Fruit fly (Drosophila melanogaster) whole organism, embryonic: Measurements from ENCODE around the gene Sidpn.

Experiments used
- Abd-B ChIP-seq: fragments of 200-800 bp; sonication (Bioruptor generic); optimal IDR thresholded peaks from 2 replicates; lab custom pipeline; 2018; ENCODE audit warnings: missing biosample characterization, mild to moderate bottlenecking, missing genetic modification characterization, moderate library complexity
- Bgb ChIP-seq: fragments of 200-800 bp; sonication (Bioruptor generic); IDR thresholded peaks from 2 replicates; pipeline ENCODE4 v1.3.6; 2022; ENCODE audit warnings: missing biosample characterization, missing genetic modification characterization; ENCODE audit not compliant: partially characterized antibody
- CG11247 ChIP-seq: fragments of 200-800 bp; sonication (Bioruptor generic); IDR thresholded peaks from 2 replicates; pipeline ENCODE4 v1.3.6; 2022; ENCODE audit warnings: missing biosample characterization, missing genetic modification characterization
- CG12659 ChIP-seq: fragments of 200-800 bp; sonication (Bioruptor generic); optimal IDR thresholded peaks from 3 replicates; lab custom pipeline; 2017; ENCODE audit warnings: mild to moderate bottlenecking, missing biosample characterization, missing genetic modification reagents, missing genetic modification characterization
- CG14710 ChIP-seq: fragments of 200-800 bp; sonication (Bioruptor generic); optimal IDR thresholded peaks from 3 replicates; lab custom pipeline; 2019; ENCODE audit warnings: missing biosample characterization, mild to moderate bottlenecking, missing genetic modification characterization, moderate library complexity
- CG14965 ChIP-seq: fragments of 200-800 bp; sonication (Bioruptor generic); optimal IDR thresholded peaks from 2 replicates; lab custom pipeline; 2016; ENCODE audit warnings: missing biosample characterization, missing genetic modification characterization, borderline replicate concordance
- CG15514 ChIP-seq: fragments of 200-800 bp; sonication (Bioruptor generic); optimal IDR thresholded peaks from 3 replicates; lab custom pipeline; 2017; ENCODE audit warnings: missing biosample characterization, missing genetic modification characterization, mild to moderate bottlenecking, moderate library complexity, missing genetic modification reagents
- CG16813 ChIP-seq: fragments of 200-800 bp; sonication (Bioruptor generic); IDR thresholded peaks from 3 replicates; pipeline ENCODE4 v1.3.6; 2022; ENCODE audit warnings: missing biosample characterization, missing genetic modification characterization; ENCODE audit not compliant: partially characterized antibody
- CG2116 ChIP-seq: fragments of 200-800 bp; sonication (Bioruptor generic); optimal IDR thresholded peaks from 3 replicates; lab custom pipeline; 2018; ENCODE audit warnings: missing biosample characterization, mild to moderate bottlenecking, missing genetic modification characterization
- CG2129 ChIP-seq: fragments of 200-800 bp; sonication (Bioruptor generic); IDR thresholded peaks from 2 replicates; pipeline ENCODE4 v1.3.6; 2022; ENCODE audit warnings: missing biosample characterization, missing genetic modification characterization; ENCODE audit not compliant: partially characterized antibody
- CG30020 ChIP-seq: fragments of 200-800 bp; optimal IDR thresholded peaks from 2 replicates; lab custom pipeline; 2019; ENCODE audit warnings: missing biosample characterization, mild to moderate bottlenecking, missing genetic modification characterization, moderate library complexity
- CG34224 ChIP-seq: fragments of 200-800 bp; sonication (Bioruptor generic); IDR thresholded peaks from 3 replicates; pipeline ENCODE4 v1.3.6; 2022; ENCODE audit warnings: missing biosample characterization, missing genetic modification characterization; ENCODE audit not compliant: partially characterized antibody
- CG3995 ChIP-seq: fragments of 200-800 bp; sonication (Bioruptor generic); optimal IDR thresholded peaks from 3 replicates; lab custom pipeline; 2016; ENCODE audit warnings: missing biosample characterization, missing genetic modification characterization
- CG4617 ChIP-seq: fragments of 200-800 bp; sonication (Bioruptor generic); optimal IDR thresholded peaks from 3 replicates; lab custom pipeline; 2016; ENCODE audit warnings: missing biosample characterization, missing genetic modification characterization, borderline replicate concordance
- CG6791 ChIP-seq: fragments of 200-800 bp; sonication (Bioruptor generic); IDR thresholded peaks from 3 replicates; pipeline ENCODE4 v1.3.6; 2022; ENCODE audit warnings: missing biosample characterization, missing genetic modification characterization; ENCODE audit not compliant: partially characterized antibody
- CG8290 ChIP-seq, 3 experiments: fragments of 200-800 bp; sonication (Bioruptor generic); optimal IDR thresholded peaks; 2 replicates each; lab custom pipeline; 2016 to 2019; ENCODE audit warnings: missing biosample characterization in 3 of 3, missing genetic modification characterization in 3 of 3, mild to moderate bottlenecking in 2 of 3, moderate library complexity in 1 of 3
- CG8924 ChIP-seq: fragments of 200-800 bp; optimal IDR thresholded peaks from 3 replicates; lab custom pipeline; 2019; ENCODE audit warnings: missing biosample characterization, mild to moderate bottlenecking, missing genetic modification characterization, moderate library complexity
- Dek ChIP-seq: fragments of 200-800 bp; sonication (Bioruptor generic); optimal IDR thresholded peaks from 3 replicates; lab custom pipeline; 2019; ENCODE audit warnings: missing biosample characterization, mild to moderate bottlenecking, missing genetic modification characterization, moderate library complexity
- Ets65A ChIP-seq: fragments of 200-800 bp; sonication (Bioruptor generic); peaks from one replicate; lab custom pipeline; 2016; ENCODE audit warnings: missing biosample characterization, missing genetic modification characterization
- MESR4 ChIP-seq: fragments of 200-800 bp; sonication (Bioruptor generic); optimal IDR thresholded peaks from 2 replicates; lab custom pipeline; 2018; ENCODE audit warnings: missing biosample characterization, mild to moderate bottlenecking, missing genetic modification characterization, moderate library complexity
- Mad ChIP-seq: fragments of 200-800 bp; sonication (Bioruptor generic); optimal IDR thresholded peaks from 2 replicates; lab custom pipeline; 2016; ENCODE audit warnings: missing biosample characterization, missing genetic modification characterization
- Med ChIP-seq: fragments of 200-800 bp; sonication (Bioruptor generic); peaks from one replicate; lab custom pipeline; 2016; ENCODE audit warnings: missing biosample characterization, missing genetic modification characterization, mild to moderate bottlenecking, inconsistent platforms, moderate library complexity
- Pdp1 ChIP-seq, 2 experiments: fragments of 200-800 bp; sonication (Bioruptor generic); optimal IDR thresholded peaks; 3 replicates each; lab custom pipeline; 2016; ENCODE audit warnings: missing biosample characterization in 2 of 2, missing genetic modification characterization in 2 of 2, mild to moderate bottlenecking in 1 of 2, moderate library complexity in 1 of 2
- Rfx ChIP-seq: fragments of 200-800 bp; sonication (Bioruptor generic); IDR thresholded peaks from 2 replicates; pipeline ENCODE4 v1.3.6; 2022; ENCODE audit warnings: missing biosample characterization, missing genetic modification characterization
- Sry-δ ChIP-seq: fragments of 200-800 bp; sonication (Bioruptor generic); optimal IDR thresholded peaks from 2 replicates; lab custom pipeline; 2016; ENCODE audit warnings: missing biosample characterization, missing genetic modification characterization
- YL-1 ChIP-seq: fragments of 200-800 bp; sonication (Bioruptor generic); optimal IDR thresholded peaks from 3 replicates; lab custom pipeline; 2017; ENCODE audit warnings: missing biosample characterization, mild to moderate bottlenecking, missing genetic modification characterization
- abd-A ChIP-seq: fragments of 200-800 bp; sonication (Bioruptor generic); optimal IDR thresholded peaks from 3 replicates; lab custom pipeline; 2019; ENCODE audit warnings: missing biosample characterization, mild to moderate bottlenecking, missing genetic modification characterization, moderate library complexity
- ato ChIP-seq: fragments of 200-800 bp; sonication (Bioruptor generic); IDR thresholded peaks from 2 replicates; pipeline ENCODE4 v1.3.6; 2022; ENCODE audit warnings: missing biosample characterization, missing genetic modification characterization; ENCODE audit not compliant: partially characterized antibody
- bowl ChIP-seq: fragments of 200-800 bp; sonication (Bioruptor generic); IDR thresholded peaks from 2 replicates; pipeline ENCODE4 v1.3.6; 2022; ENCODE audit warnings: missing biosample characterization, missing genetic modification characterization
- chm ChIP-seq: fragments of 200-800 bp; sonication (Bioruptor generic); IDR thresholded peaks from 2 replicates; pipeline ENCODE4 v1.3.6; 2022; ENCODE audit warnings: missing biosample characterization, missing genetic modification characterization
- crp ChIP-seq, 2 experiments: fragments of 200-800 bp; sonication (Bioruptor generic); optimal IDR thresholded peaks; 2 replicates in 1 of 2; 3 replicates in 1 of 2; lab custom pipeline; 2017; ENCODE audit warnings: missing biosample characterization in 2 of 2, missing genetic modification characterization in 2 of 2, mild to moderate bottlenecking in 1 of 2, moderate library complexity in 1 of 2
- dm ChIP-seq: fragments of 200-800 bp; sonication (Bioruptor generic); optimal IDR thresholded peaks from 3 replicates; lab custom pipeline; 2016; ENCODE audit warnings: missing biosample characterization, missing genetic modification characterization
- dpn ChIP-seq, 2 experiments: fragments of 200-800 bp; sonication (Bioruptor generic); optimal IDR thresholded peaks; 3 replicates each; lab custom pipeline; 2016; ENCODE audit warnings: missing biosample characterization in 2 of 2, missing genetic modification characterization in 2 of 2
- klu ChIP-seq: fragments of 200-800 bp; sonication (Bioruptor generic); IDR thresholded peaks from 2 replicates; pipeline ENCODE4 v1.3.6; 2022; ENCODE audit warnings: missing biosample characterization, missing genetic modification characterization
- lola ChIP-seq, 3 experiments: fragments of >200 bp in 2 of 3; fragments of 200-800 bp in 1 of 3; sonication (Bioruptor generic) in 1 of 3; optimal IDR thresholded peaks; 2 replicates each; lab custom pipeline; 2017 to 2019; ENCODE audit warnings: missing biosample characterization in 3 of 3, missing genetic modification characterization in 3 of 3, mild to moderate bottlenecking in 1 of 3, moderate library complexity in 1 of 3
- mld ChIP-seq: fragments of 200-800 bp; sonication (Bioruptor generic); IDR thresholded peaks from 3 replicates; pipeline ENCODE4 v1.3.6; 2022; ENCODE audit warnings: missing biosample characterization, missing genetic modification characterization; ENCODE audit not compliant: partially characterized antibody
- phol ChIP-seq: fragments of 200-800 bp; sonication (Bioruptor generic); optimal IDR thresholded peaks from 3 replicates; lab custom pipeline; 2018; ENCODE audit warnings: missing biosample characterization, mild to moderate bottlenecking, missing genetic modification characterization, moderate library complexity
- pzg ChIP-seq: fragments of 200-800 bp; sonication (Bioruptor generic); optimal IDR thresholded peaks from 3 replicates; lab custom pipeline; 2018; ENCODE audit warnings: missing biosample characterization, mild to moderate bottlenecking, missing genetic modification characterization, moderate library complexity
- row ChIP-seq: fragments of 200-800 bp; sonication (Bioruptor generic); IDR thresholded peaks from 3 replicates; pipeline ENCODE4 v1.3.6; 2022; ENCODE audit warnings: missing biosample characterization, missing genetic modification characterization
- sens ChIP-seq: fragments of 200-800 bp; sonication (Bioruptor generic); peaks from one replicate; lab custom pipeline; 2016; ENCODE audit warnings: missing biosample characterization, missing genetic modification characterization
- slbo ChIP-seq: fragments of 200-800 bp; sonication (Bioruptor generic); IDR thresholded peaks from 2 replicates; pipeline ENCODE4 v1.3.6; 2022; ENCODE audit warnings: missing biosample characterization, missing genetic modification characterization
- sna ChIP-seq: fragments of 200-800 bp; sonication (Bioruptor generic); IDR thresholded peaks from 2 replicates; pipeline ENCODE4 v1.3.6; 2022; ENCODE audit warnings: missing biosample characterization, missing genetic modification characterization; ENCODE audit not compliant: partially characterized antibody
- ssp ChIP-seq: fragments of 200-800 bp; sonication (Bioruptor generic); IDR thresholded peaks from 2 replicates; pipeline ENCODE4 v1.3.6; 2022; ENCODE audit warnings: missing biosample characterization, missing genetic modification characterization
- stwl ChIP-seq: fragments of 200-800 bp; sonication (Bioruptor generic); optimal IDR thresholded peaks from 3 replicates; lab custom pipeline; 2018; ENCODE audit warnings: missing biosample characterization, mild to moderate bottlenecking, missing genetic modification characterization, moderate library complexity
- ttk ChIP-seq: fragments of 200-800 bp; sonication (Bioruptor generic); IDR thresholded peaks from 2 replicates; pipeline ENCODE4 v2.1.2; 2022; ENCODE audit warnings: missing biosample characterization, missing genetic modification characterization
- zen2 ChIP-seq: fragments of 200-800 bp; sonication (Bioruptor generic); IDR thresholded peaks from 3 replicates; pipeline ENCODE4 v1.3.6; 2022; ENCODE audit warnings: missing biosample characterization, missing genetic modification characterization; ENCODE audit not compliant: partially characterized antibody

Sidpn gene

DNA sequence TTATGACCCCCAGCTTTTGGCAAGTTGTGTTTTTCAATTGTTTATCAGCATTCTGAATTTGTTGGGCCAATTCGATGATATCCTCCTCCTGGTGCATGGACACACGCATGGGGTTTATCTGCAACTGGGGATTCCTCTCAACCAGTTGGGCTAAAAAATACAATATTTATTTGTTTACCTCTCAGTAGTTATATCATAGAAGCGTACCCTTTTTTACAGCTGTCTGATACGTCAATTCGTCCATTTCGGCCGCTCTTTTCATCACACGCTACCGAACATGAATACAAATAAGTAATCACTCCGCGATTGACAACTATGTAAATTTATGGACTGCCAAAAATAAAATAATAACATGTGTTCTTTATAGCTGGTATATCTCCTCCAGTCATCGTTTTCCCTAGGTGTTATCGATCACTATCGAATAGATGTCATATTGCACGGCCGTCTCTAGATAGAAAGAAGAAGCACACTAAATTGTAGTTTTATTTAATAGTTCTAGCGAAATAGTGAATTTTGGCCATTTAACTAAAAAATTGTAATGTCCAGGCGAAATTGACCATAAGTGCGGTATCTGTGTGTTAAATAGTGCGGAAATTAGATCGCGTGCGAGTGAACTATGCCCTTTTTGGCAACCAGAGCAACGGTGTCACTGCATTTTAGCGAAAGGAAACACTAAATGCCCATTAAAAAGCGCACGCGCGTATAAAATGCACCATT is 6.9 kb downstream of the Sidpn start, which contains the start of the genes mib2 and CG31800:
Gene mib2, plus strand, starts transcription at position 232 of the 717 bp plus-strand sequence.
Gene CG31800, minus strand, starts transcription at position 364 of the 717 bp plus-strand sequence.
- TF ChIP-seq CG11247 (GFP tag; lab: Robert Waterston, UW) (no peak), MESR4 (GFP tag; lab: Kevin White, UChicago) (peak; percentile 79), CG14710 (peak; percentile 27), row (GFP tag; lab: Robert Waterston, UW) (peak; percentile 44; the same call in 1 of the 3 replicates), bowl (GFP tag; lab: Robert Waterston, UW) (no peak), phol (tag; lab: Kevin White, UChicago) (peak; percentile 5), pzg (GFP tag; lab: Kevin White, UChicago) (peak; percentile 63), CG16813 (GFP tag; lab: Robert Waterston, UW) (peak; percentile 76), CG34224 (peak; percentile 80), CG3995 (GFP tag; lab: Kevin White, UChicago) (peak; percentile 48), CG30020 (tag; lab: Kevin White, UChicago) (peak; percentile 39), Abd-B (GFP tag; lab: Kevin White, UChicago) (peak; percentile 37), CG8290 (GFP tag; optimal IDR thresholded peaks at IDR 0.05; lab: Kevin White, UChicago) (peak; percentile 29), CG8290 (tag; optimal IDR thresholded peaks at IDR 0.05; lab: Kevin White, UChicago) (peak in 1 of 2 experiments; percentile 49), Pdp1 (GFP tag; optimal IDR thresholded peaks at IDR 0.05; lab: Kevin White, UChicago) (peak in 1 of 2 experiments; percentile 77), Med (GFP tag; lab: Kevin White, UChicago) (peak; percentile 80), Rfx (GFP tag; lab: Robert Waterston, UW) (no peak), Sry-δ (peak; percentile 93), stwl (tag; lab: Kevin White, UChicago) (peak; percentile 59), dpn (GFP tag; optimal IDR thresholded peaks at IDR 0.05; lab: Kevin White, UChicago) (peak in 1 of 2 experiments; percentile 0), slbo (GFP tag; lab: Robert Waterston, UW) (peak; percentile 20; the same call in 1 of the 2 replicates), mld (GFP tag; lab: Robert Waterston, UW) (peak; percentile 84), dm (GFP tag; lab: Kevin White, UChicago) (peak; percentile 57), ttk (no peak), crp (GFP tag; optimal IDR thresholded peaks at IDR 0.05; lab: Kevin White, UChicago) (peak in 1 of 2 experiments; percentile 74), CG14965 (GFP tag; lab: Kevin White, UChicago) (no peak), Mad (no peak), CG15514 (peak; percentile 26), CG2116 (GFP tag; lab: Kevin White, UChicago) (peak; percentile 73), chm (0 out of 2 replicates have a peak, but pooled peaks have one; percentile 38), CG12659 (GFP tag; lab: Kevin White, UChicago) (peak; percentile 40), Bgb (GFP tag; lab: Robert Waterston, UW) (peak; percentile 89), Dek (tag; lab: Kevin White, UChicago) (no peak), lola (GFP tag; optimal IDR thresholded peaks at IDR 0.05; lab: Kevin White, UChicago) (no peak), abd-A (peak; percentile 74), CG6791 (GFP tag; lab: Robert Waterston, UW) (peak; percentile 85), ato (GFP tag; lab: Robert Waterston, UW) (peak; percentile 52; the same call in 1 of the 2 replicates), CG4617 (GFP tag; lab: Kevin White, UChicago) (peak; percentile 90), YL-1 (GFP tag; lab: Kevin White, UChicago) (peak; percentile 59), ssp (GFP tag; lab: Robert Waterston, UW) (no peak), klu (GFP tag; lab: Robert Waterston, UW) (no peak), sens (GFP tag; lab: Kevin White, UChicago) (peak; percentile 55), CG8924 (tag; lab: Kevin White, UChicago) (peak; percentile 16), zen2 (GFP tag; lab: Robert Waterston, UW) (peak; percentile 81; the same call in 2 of the 3 replicates), Ets65A (GFP tag; lab: Kevin White, UChicago) (peak; percentile 48), CG2129 (GFP tag; lab: Robert Waterston, UW) (peak; percentile 74), sna (GFP tag; lab: Robert Waterston, UW) (peak; percentile 83)
